Fruit fly (Drosophila melanogaster): ENCODE data around the gene vir-1.

Gene vir-1

DNA sequence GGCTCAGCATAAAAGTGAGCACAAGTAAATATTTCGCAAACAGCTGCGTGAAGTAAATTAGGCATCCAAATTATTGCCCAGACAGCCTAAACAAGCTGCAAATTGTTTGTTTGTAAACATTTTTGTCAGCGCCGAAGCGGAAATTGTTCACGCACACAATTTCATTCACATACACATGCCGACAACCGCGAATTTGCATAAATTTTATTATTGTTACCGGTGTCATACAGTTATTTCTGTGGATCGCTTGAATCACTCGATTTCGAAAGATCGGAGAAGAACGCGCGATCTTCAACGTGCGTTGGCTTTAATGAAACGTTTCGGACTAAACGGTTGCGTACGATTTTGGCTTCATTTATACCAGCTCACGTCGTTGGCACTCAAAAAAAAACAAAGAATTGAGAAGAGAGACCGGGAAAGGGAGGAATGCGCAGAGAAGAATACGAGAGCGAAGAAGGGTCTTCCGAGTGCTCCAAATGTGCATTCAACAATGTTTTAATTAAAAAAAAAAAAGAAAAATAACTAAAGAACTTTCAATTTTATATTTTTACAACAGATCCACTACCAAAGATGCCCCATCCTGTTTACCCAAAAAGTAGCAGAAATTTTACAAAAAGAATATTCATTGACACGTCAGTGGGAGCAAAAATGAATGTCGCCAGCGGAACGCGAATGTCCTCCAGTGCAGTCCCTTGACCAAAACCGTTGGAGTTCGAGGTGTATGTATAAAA is at the start of gene vir-1:
Gene vir-1, minus strand, starts transcription at position 334 of the 731 bp plus-strand sequence.
- TF ChIP-seq CG8478 (optimal IDR thresholded peaks at IDR 0.05) (no peak), CTCF (optimal IDR thresholded peaks at IDR 0.05) (no peak)

DNA sequence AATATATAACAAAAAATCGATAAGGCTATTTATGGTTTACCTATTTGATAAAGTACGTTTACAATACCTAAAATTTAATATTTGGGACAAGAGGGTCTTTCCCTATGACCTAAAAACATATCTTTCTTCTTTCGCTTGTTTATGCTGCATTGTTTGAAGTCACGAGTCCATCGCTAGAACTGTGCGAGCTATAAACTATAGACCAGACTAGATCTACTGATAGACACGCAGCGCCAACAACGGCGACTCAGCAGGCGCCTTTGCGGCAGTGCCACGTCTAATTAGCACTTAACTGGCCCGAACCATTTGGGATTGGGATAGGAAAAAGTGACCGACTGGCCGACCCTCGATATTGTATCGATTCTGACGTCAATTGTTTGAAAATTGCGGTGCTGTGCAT is 49.7 kb upstream of the vir-1 start:
- TF ChIP-seq CG8478 (optimal IDR thresholded peaks at IDR 0.05) = no peak
- TF ChIP-seq CTCF (optimal IDR thresholded peaks at IDR 0.05) = no peak

DNA sequence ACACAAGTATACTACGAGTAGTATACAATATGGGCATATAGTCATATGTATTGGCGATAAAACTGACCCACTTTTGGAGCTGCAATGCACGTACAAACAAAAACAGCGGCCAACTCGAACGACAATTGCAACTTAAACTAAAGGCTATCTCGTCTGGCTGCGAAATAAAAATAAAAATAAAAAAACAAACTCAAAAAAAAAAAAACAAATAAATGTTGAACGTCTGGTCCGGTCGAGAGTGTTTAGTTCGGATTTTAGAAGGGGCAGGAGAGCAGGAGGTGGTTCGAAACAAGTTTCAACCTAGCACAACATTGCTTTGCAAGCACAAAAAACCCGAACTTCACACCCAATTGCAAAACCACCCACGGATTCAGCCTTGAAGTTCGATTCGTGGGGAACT is 48.7 kb upstream of the vir-1 start:
- no peak for TF ChIP-seq CTCF (optimal IDR thresholded peaks at IDR 0.05)
- TF ChIP-seq CG8478 (optimal IDR thresholded peaks at IDR 0.05) = no peak

DNA sequence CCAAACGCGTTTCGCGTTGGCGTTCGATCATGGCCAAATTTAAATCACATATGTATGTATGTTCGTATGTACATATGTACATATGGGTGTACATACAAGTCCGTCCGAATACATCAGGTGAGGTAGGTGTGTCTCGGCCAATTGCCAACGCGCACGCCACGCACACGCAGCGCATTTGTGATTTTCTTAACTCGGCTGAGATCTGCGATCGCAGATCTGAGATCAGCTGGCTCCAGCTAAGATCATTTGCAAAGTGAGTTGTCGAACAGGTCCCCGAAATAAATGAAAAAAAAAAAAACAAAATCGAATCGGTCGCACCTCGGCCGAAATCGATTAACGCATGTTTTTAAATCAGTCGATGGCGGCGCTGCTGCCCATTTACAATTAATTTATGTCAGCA is 46.0 kb upstream of the vir-1 start:
- no peak for TF ChIP-seq CTCF (optimal IDR thresholded peaks at IDR 0.05)
- no peak for TF ChIP-seq CG8478 (optimal IDR thresholded peaks at IDR 0.05)

DNA sequence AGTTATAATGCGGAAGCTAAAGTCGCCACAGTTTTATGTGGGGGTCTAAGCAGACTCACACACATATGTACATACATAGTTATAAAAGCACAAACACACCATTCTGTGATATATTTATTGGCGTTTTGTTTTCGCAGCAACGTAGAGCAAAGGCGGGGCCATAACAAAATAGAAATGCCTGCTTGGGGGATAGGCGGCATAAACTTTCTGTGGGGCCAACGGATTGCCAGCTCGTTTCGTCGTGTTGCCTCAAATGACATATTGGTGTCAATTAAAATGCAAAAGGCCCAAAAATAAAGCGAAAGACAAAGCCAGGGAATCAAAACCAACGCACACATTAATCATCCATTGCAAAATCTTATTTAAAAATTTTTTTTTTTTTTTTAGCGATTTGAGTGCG is 45.6 kb upstream of the vir-1 start:
- TF ChIP-seq CG8478 (optimal IDR thresholded peaks at IDR 0.05) = no peak

DNA sequence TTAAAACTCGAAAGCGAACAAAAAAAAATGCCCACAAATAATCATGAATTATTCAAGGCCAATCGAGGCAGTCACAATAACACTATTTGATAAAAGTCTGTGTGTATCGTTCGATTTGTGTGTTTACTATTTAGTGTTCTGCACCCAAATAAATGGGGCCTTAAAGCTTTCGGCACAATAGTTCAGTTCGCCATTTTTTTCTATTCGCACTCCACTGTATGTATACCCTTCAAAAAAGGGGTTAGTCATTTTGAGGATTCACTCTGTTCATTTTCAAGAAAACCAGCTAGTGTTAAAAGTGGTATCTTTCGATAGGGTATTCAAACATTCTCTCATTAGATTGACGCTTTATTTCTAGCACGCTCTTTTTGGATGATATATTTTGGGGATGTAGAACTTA is 44.4 kb upstream of the vir-1 start:
- no peak for TF ChIP-seq CTCF (optimal IDR thresholded peaks at IDR 0.05)
- no peak for TF ChIP-seq CG8478 (optimal IDR thresholded peaks at IDR 0.05)

DNA sequence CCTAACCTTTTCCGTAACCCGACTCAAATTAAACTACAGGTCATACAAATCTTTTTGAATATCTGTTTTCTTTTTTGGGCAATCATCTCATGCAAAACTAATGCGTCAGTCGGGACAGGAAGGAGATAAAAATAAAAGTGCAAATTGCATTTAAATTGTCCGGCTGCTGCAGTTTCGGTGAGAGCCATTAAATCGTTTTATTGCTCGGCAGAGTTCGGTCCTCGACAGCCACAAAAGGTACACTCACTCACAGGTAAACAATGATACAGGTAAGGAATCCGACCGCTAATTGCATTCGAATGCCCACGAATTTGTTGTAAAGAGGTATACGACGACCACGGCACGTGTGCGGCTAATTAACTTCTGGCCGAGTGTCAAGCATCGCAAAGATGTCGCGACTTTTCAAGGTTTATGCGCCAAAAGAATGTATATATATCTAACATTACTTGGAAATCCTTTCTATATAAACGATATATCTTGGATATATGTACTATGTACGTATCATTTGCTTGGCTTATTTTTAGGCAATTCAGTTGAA is 43.3 kb upstream of the vir-1 start:
- TF ChIP-seq CTCF (optimal IDR thresholded peaks at IDR 0.05) (no peak), CG8478 (optimal IDR thresholded peaks at IDR 0.05) (no peak)

DNA sequence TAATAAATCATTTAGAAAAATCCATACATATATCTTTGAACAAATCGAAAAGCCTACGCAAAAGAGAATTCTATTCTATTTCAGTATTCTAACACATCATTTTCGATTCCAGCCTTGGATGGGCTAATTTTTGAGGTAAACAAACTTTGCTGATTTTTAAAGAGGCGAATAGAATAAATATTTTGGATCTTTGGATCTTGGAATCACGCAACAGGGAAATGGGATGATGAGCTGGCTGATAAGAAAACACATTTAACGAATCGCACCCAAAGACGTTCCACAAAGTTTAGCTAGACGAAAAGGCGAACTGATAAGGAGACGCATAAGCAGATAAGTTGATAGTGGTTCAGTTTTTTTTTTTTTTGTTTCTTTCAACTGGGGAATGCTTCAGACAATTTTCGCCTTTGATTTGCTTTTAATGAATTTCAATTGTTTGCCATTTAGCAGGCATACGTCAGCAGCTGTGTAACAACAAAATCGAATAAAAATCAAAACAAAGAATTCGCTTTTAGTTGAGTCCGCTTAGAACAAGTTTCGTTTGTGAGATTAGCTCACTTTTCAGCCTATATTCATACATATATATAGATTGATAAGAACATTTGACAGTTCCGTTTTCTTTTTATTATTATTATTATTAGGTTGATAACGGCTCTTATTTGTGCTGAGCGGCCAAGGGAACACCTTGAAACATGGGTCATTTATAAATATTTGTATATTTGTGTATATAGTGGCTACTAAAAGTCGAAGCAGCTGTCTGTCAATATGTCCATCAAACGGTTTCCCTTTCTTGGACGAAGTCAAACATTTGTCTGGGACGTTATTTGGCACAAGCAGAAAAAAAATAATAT is 42.1 kb upstream of the vir-1 start:
- no peak for TF ChIP-seq CG8478 (optimal IDR thresholded peaks at IDR 0.05)

DNA sequence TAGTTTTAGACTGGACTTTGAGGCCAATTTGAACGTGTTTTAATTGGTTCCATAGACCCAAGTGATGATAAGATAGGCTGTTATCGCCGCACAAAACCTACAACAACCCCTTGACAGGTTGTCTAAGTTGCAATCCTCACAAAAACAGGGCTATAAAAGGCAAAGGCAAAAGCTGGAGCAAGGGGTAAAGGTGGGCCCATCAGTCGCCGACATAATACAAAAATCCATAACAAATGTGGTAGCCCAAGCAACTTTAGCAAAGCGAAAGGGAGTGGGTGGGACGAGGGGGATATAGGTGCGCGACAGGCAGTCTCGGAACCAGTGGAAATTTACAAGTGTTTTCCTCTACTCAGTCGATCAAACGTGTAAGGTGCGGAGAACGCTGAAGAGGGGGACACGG is 40.8 kb upstream of the vir-1 start:
- TF ChIP-seq CG8478 (optimal IDR thresholded peaks at IDR 0.05) (no peak), CTCF (optimal IDR thresholded peaks at IDR 0.05) (no peak)

DNA sequence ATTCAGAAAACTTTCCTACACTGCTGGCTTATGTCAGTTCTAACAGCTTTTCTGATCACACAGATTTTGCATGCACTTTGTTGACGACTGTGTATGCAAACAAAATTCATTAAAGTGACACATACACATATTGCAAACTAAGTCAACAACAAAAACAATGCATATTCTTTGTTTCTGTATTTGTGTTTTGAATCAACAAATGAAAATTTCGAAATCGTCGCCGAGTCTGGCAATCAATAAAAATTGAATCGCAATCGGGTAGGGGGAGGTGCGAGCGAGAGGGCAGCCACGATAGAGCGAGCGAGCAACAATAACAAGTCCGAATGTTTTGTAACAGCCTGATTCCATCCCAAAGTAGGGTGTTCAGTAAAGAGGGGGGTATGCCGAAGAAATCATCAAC is 39.8 kb upstream of the vir-1 start:
- TF ChIP-seq CTCF (optimal IDR thresholded peaks at IDR 0.05) (no peak), CG8478 (optimal IDR thresholded peaks at IDR 0.05) (no peak)

DNA sequence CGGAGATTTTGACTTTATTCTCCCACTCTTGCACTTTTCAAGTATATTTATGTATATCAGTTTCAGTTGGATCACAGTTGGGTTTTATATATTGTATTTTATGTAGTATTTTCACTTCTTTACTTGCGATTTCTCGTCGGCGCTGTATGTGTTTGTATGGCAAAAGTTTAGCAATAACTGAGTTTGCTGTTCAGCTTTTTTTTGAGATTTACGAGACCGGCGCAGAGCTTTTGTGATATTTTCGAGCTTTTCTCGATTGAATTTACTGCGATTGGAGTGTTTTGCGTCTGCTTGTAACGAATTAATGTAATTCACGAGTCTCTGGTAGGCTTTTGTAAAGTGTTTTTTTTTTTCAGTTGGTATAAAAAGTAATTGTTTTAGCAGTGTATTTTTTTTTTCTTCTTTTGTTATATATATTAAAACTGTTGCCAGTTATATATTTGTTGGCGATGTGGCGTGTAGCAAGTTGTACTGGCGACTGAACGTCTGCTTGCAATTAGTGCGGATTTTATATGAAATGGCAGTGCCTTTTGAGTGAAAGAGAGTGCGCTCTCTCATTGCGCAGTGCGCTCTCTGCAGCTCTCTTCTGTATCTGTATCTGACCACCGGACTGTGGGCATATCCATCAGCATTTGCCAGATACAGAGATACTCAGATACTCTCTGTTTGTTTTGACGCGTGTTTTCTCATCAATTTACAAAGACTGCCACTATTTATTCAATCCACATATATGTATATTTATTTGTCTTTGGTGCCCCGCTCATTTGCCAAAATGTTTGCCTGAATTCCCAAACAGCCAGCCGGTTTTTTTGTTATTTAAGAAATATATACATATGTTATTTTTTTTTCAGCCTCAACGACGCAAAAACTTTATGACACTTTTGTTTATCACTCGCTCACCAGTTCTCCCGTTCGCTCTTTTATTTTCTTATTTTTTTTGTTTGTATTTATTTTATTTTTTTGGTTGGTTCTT is 37.8 kb upstream of the vir-1 start:
- TF ChIP-seq CG8478 (optimal IDR thresholded peaks at IDR 0.05) = no peak
- no peak for TF ChIP-seq CTCF (optimal IDR thresholded peaks at IDR 0.05)

DNA sequence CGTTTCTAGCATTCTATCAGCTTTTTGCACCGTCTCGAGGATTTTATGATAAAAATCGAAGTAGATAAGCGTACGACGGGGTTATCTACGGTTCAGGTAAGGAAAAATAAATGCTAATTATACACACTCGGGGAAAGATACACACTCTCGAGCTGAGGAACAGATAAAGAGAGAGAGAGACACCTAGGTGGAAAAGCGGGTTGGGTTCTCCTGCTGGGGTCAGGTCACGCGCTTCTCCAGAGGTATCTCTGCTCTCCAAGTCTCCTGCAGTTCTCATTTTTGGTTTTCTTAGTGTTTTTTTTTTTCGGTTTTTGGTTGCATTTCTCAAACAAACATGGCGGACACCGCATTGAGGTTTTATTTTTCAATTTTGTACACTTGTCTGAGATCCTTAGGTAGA is 36.6 kb upstream of the vir-1 start:
- no peak for TF ChIP-seq CTCF (optimal IDR thresholded peaks at IDR 0.05)

DNA sequence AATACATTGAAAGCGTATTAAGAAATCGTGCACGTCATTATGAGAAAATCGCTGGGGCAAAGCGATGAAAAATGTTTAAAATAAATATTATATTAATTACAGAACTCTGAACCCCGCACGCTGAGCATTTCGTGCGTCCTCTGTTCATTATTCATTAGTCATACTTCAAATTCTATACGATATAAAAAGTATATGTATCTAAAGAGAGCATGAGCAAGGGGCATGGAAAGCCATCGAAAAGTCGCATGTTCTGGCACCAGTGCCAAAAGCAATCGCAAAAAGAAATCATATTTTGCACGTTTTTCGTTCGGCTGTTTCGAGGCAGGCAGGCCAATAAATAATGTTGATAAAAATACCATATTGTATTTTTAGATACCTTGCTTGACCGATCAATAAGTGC is 36.0 kb upstream of the vir-1 start:
- TF ChIP-seq CG8478 (optimal IDR thresholded peaks at IDR 0.05) = no peak
- no peak for TF ChIP-seq CTCF (optimal IDR thresholded peaks at IDR 0.05)

DNA sequence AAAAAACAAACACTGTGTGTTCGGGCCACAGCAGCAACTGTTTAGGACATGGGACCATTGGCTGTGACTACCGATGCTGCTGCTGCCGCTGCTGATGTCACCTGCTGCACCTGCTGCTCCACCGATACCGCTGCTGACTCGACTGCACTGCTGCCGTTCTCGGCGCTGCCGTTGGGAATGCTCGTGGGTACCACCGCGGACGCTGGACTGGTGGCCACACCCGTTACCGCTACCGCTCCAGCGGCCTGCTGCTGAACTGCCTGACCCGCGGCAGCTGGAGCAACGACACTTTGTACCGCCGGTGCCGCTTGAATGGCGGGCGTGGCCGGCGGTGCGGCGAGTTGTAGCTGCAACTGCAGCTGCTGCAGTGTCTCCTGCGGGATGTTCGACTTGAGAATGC is 34.5 kb upstream of the vir-1 start:
- TF ChIP-seq CG8478 (optimal IDR thresholded peaks at IDR 0.05) (no peak), CTCF (optimal IDR thresholded peaks at IDR 0.05) (no peak)

DNA sequence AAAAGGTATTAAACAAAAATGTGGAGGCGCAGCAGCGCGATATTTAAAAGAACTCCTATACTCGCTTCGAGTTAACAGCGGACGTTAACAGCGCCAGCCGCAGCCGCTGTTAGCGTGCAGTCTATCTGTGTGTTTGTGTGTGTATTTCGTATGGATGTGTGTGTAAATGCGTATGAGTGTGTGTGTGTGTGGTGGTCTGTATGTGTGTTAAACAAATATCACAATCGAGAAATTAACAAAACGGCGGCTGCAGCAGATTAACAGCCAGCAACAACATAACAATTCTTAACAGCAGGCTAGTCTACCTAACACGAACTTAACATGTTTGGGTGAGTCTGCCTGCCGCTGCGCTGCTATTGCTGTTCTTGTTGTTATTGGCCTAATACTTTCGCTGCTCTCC is 34.0 kb upstream of the vir-1 start:
- TF ChIP-seq CG8478 (optimal IDR thresholded peaks at IDR 0.05) (no peak), CTCF (optimal IDR thresholded peaks at IDR 0.05) (no peak)

All from S2 (cell line).